Worm (Caenorhabditis elegans): Measurements from ENCODE around the gene K07H8.7.

Gene K07H8.7

DNA sequence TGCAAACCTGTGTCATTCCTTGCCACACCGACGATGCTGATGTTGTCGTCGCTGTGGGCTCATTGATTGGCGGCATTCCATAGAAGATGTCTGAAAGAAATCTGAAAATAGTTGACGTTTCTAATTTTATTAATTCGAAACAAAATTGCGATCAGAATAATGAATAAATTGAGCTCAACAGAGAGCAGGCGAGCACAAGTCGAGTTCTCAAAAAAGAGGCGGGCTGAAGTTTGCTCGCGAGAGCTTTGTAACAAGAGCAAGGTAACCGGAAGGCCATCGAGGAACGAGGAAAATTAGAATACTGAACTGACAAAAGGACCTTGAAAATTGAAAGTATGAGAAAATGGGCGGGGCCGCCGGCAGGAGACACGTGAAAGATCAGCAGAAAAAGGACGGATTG, 23.3 kb downstream of the K07H8.7 start, which contains the start of gene nhr-66:
nhr-66 (minus strand) TSS at position 101 of the 400 bp plus-strand sequence.
- no peak for TF ChIP-seq R02D3.7 (tag; optimal IDR thresholded peaks at IDR 0.05)
- TF ChIP-seq nhr-42 (GFP tag; IDR thresholded peaks at IDR 0.05), result no peak
- TF ChIP-seq lin-1 (GFP tag; IDR thresholded peaks at IDR 0.05), result no peak
- TF ChIP-seq daf-8 (GFP tag; IDR thresholded peaks at IDR 0.05), result no peak
- no peak for TF ChIP-seq hlh-30 (tag; optimal IDR thresholded peaks at IDR 0.05; ENCODE audit: insufficient read depth)

DNA sequence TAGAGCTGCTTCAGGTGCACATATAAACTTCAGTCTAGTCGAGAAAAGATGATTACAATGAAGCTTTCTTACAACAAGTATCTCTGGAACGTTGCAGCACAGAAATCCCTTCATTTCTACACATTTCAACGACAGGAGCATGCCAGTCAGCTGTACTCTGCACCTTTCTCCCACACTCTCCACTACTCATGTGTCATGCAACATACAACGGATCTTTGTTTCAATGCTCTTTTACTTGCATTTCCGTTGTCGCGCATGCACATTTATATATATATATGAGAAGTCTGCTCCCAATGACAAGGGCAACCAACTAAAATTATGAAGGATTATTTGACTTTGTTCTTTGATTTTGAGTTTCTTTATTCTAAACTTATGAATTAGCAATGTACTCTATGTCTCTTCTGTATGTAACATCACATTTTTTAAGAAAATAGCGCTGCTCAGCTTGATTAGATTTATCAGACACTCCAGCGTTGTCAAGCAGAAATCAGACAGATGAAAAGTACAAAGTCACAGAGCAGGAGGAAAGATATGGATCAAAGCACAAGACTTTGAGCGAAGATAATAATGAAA, 24.6 kb downstream of the K07H8.7 start:
- TF ChIP-seq nhr-77 (tag; optimal IDR thresholded peaks at IDR 0.05) (no peak), aly-2 (tag; optimal IDR thresholded peaks at IDR 0.05) (no peak), lin-38 (GFP tag; IDR thresholded peaks at IDR 0.05) (no peak), zag-1 (tag; optimal IDR thresholded peaks at IDR 0.05) (no peak), unc-62 (GFP tag; optimal IDR thresholded peaks at IDR 0.05 in 1 of 2) (peak in 1 of 2 experiments; percentile 94), unc-62 (tag; optimal IDR thresholded peaks at IDR 0.05) (no peak), fkh-10 (GFP tag; optimal IDR thresholded peaks at IDR 0.05) (no peak), hlh-30 (tag; optimal IDR thresholded peaks at IDR 0.05; ENCODE audit: insufficient read depth) (peak; percentile 14), nhr-25 (tag; optimal IDR thresholded peaks at IDR 0.05; ENCODE audit: borderline replicate concordance, insufficient read depth) (no peak)

DNA sequence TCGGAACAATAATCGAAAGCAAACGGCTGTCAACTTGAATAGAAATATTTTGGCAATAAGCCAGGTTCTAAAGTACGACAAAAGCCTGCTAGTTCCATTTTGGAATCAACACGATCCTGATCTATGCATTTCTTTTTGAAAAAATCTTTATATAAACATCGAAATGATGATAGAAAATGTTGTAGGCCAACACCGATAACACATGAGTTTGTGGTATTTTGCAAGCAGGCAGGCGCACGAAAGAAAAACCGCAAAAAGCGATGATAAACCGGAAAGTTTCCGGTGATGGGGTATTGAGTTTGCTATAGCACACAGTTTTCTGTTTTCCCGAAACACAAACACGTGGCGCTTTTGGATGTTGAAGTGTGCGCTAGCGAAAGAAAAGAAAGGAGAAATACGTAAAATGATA, 25.7 kb downstream of the K07H8.7 start:
- TF ChIP-seq spr-3 (GFP tag; optimal IDR thresholded peaks at IDR 0.05) (no peak), pqm-1 (tag; optimal IDR thresholded peaks at IDR 0.05) (peak; percentile 60), zip-11 (GFP tag; IDR thresholded peaks at IDR 0.05) (no peak), daf-16 (GFP tag; optimal IDR thresholded peaks at IDR 0.05) (no peak), daf-16 (tag; optimal IDR thresholded peaks at IDR 0.05) (peak; percentile 58), lin-13 (GFP tag; optimal IDR thresholded peaks at IDR 0.05) (no peak), dmd-6 (GFP tag; IDR thresholded peaks at IDR 0.05) (peak; percentile 62), mdl-1 (tag; optimal IDR thresholded peaks at IDR 0.05) (peak in 1 of 2 experiments; percentile 83), F26F4.8 (GFP tag; conservative IDR thresholded peaks at IDR 0.05) (no peak), mxl-3 (GFP tag; optimal IDR thresholded peaks at IDR 0.05) (peak; percentile 51), nhr-77 (tag; optimal IDR thresholded peaks at IDR 0.05) (peak; percentile 50), dve-1 (tag; optimal IDR thresholded peaks at IDR 0.05; ENCODE audit: insufficient read depth) (peak; percentile 25), hlh-11 (tag; optimal IDR thresholded peaks at IDR 0.05) (peak; percentile 43), nhr-28 (tag; optimal IDR thresholded peaks at IDR 0.05) (peak; percentile 84), hlh-30 (tag; optimal IDR thresholded peaks at IDR 0.05; ENCODE audit: insufficient read depth) (peak; percentile 67), nhr-10 (tag; optimal IDR thresholded peaks at IDR 0.05) (peak; percentile 19)

DNA sequence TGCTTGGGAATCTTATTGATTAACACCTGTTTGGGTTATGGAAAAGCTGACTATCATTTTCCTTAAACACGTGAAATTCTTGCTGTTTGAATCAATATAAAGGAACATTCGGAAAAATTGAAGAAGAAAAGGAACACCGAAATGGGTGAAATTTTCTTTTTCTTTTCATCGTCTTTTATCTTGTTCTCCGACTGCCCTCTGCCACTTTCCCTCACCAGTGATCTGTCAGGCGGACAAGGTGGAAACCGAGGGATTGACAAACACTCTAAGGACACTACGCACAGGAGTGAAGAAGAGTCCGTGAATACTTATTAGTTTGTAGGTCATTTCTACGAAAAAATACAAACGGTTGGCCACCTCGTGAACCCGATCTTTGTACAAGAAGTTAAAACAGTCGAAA, 26.5 kb downstream of the K07H8.7 start:
- TF ChIP-seq unc-62 (GFP tag; optimal IDR thresholded peaks at IDR 0.05 in 1 of 2), result no peak
- no peak for TF ChIP-seq unc-62 (tag; optimal IDR thresholded peaks at IDR 0.05)
- TF ChIP-seq F10B5.3 (tag; optimal IDR thresholded peaks at IDR 0.05), result no peak
- TF ChIP-seq lsy-2 (tag; optimal IDR thresholded peaks at IDR 0.05), result no peak
- peak; percentile 9 for TF ChIP-seq hlh-11 (tag; optimal IDR thresholded peaks at IDR 0.05)
- TF ChIP-seq hlh-30 (tag; optimal IDR thresholded peaks at IDR 0.05; ENCODE audit: insufficient read depth), result peak; percentile 17
- TF ChIP-seq php-3 (GFP tag; IDR thresholded peaks at IDR 0.05), result no peak
- TF ChIP-seq ctbp-1 (GFP tag; IDR thresholded peaks at IDR 0.05), result no peak
- no peak for TF ChIP-seq ZK337.2 (GFP tag; IDR thresholded peaks at IDR 0.05)
- TF ChIP-seq F37D6.2 (tag; optimal IDR thresholded peaks at IDR 0.05), result no peak
- TF ChIP-seq mdl-1 (tag; optimal IDR thresholded peaks at IDR 0.05), result no peak
- TF ChIP-seq nhr-111 (GFP tag; optimal IDR thresholded peaks at IDR 0.05), result no peak
- no peak for TF ChIP-seq ceh-82 (tag; optimal IDR thresholded peaks at IDR 0.05)
- TF ChIP-seq cey-2 (tag; optimal IDR thresholded peaks at IDR 0.05; ENCODE audit: borderline replicate concordance, insufficient read depth), result no peak
- no peak for TF ChIP-seq arid-1 (GFP tag; conservative IDR thresholded peaks at IDR 0.05)
- no peak for TF ChIP-seq dve-1 (tag; optimal IDR thresholded peaks at IDR 0.05; ENCODE audit: insufficient read depth)

Measured in whole organism, L4 larva.